Worm (Caenorhabditis elegans): ENCODE results near the gene C27F2.10.

- TF ChIP-seq unc-39 (tag; optimal IDR thresholded peaks at IDR 0.05) (no peak), lin-39 (tag; optimal IDR thresholded peaks at IDR 0.05) (no peak), jun-1 (tag; optimal IDR thresholded peaks at IDR 0.05) (no peak)
These were observed 30.9 kb upstream of the C27F2.10 start, which contains the start of gene larp-1 for ce11 chrIII:5017550-5017949.

Data from whole organism, L3 larva.